Worm (Caenorhabditis elegans) whole organism, early embryonic: ENCODE measurements around the gene T15B12.2.

ENCODE experiments used
- aly-1 ChIP-seq: sonication (generic microtip); optimal IDR thresholded peaks from 2 replicates; lab custom pipeline; 2016; ENCODE audit warnings: missing genetic modification characterization, missing compliant biosample characterization
- flt-1 ChIP-seq: fragments of 200-800 bp; sonication (Bioruptor generic); IDR thresholded peaks from 2 replicates; pipeline ENCODE4 v1.3.6; 2022; ENCODE audit warnings: missing genetic modification characterization, missing compliant biosample characterization

DNA sequence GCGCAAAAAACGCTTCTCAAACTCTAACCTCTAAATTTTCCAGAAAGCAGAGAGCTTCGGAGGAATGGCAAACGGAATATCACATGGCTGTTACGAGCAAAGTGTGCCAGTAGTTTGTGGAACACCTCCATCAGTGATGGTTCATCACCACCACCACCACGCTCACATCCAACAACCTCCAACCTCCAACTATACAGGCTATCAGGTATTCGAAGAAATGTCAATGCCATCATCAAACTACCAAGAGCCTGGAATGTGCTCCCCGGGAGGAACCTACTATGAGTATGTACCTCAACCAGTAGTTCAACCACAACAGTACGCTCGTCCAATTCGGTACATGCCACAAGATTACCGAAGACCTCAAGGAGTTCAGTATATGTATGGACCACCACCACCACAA lies 41.9 kb upstream of the T15B12.2 start:
- TF ChIP-seq flt-1 (GFP tag; lab: Robert Waterston, UW) = no peak
- no peak for TF ChIP-seq aly-1 (tag; lab: Kevin White, UChicago)
